Worm (Caenorhabditis elegans) whole organism, young adult: ENCODE results near the gene Y17D7B.10.

Experiments used
- B0261.1 ChIP-seq: sonication (generic microtip); optimal IDR thresholded peaks from 2 replicates; lab custom pipeline; 2016; ENCODE audit warnings: mild to moderate bottlenecking, missing genetic modification characterization, moderate library complexity, missing compliant biosample characterization
- T26A5.8 ChIP-seq: sonication (generic microtip); optimal IDR thresholded peaks from 2 replicates; lab custom pipeline; 2016; ENCODE audit warnings: missing genetic modification characterization, missing compliant biosample characterization
- Y79H2A.3 ChIP-seq: fragments of 200-800 bp; sonication (Bioruptor generic); conservative IDR thresholded peaks from 2 replicates; pipeline ENCODE4 v1.3.6; 2022; ENCODE audit warnings: missing genetic modification reagents, missing genetic modification characterization, missing compliant biosample characterization
- aptf-2 ChIP-seq: fragments of 200-800 bp; sonication (Bioruptor generic); conservative IDR thresholded peaks from 2 replicates; pipeline ENCODE4 v1.3.6; 2022; ENCODE audit warnings: missing genetic modification reagents, missing genetic modification characterization, missing compliant biosample characterization
- attf-3 ChIP-seq: fragments of 200-800 bp; sonication (Bioruptor generic); conservative IDR thresholded peaks from 2 replicates; pipeline ENCODE4 v1.3.6; 2022; ENCODE audit warnings: missing genetic modification reagents, missing genetic modification characterization, missing compliant biosample characterization
- ceh-27 ChIP-seq: fragments of 200-800 bp; sonication (Bioruptor generic); optimal IDR thresholded peaks from 2 replicates; lab custom pipeline; 2018; ENCODE audit warnings: mild to moderate bottlenecking, missing genetic modification characterization, moderate library complexity, missing compliant biosample characterization
- ceh-58 ChIP-seq: fragments of 200-800 bp; sonication (Bioruptor generic); IDR thresholded peaks from 2 replicates; pipeline ENCODE4 v1.3.6; 2022; ENCODE audit warnings: missing genetic modification characterization, missing compliant biosample characterization
- dpff-1 ChIP-seq: sonication (generic microtip); optimal IDR thresholded peaks from 2 replicates; lab custom pipeline; 2017; ENCODE audit warnings: mild to moderate bottlenecking, missing genetic modification characterization, missing compliant biosample characterization
- egrh-3 ChIP-seq: fragments of 200-800 bp; sonication (Bioruptor generic); IDR thresholded peaks from 2 replicates; pipeline ENCODE4 v1.3.6; 2022; ENCODE audit warnings: missing genetic modification reagents, missing genetic modification characterization, missing compliant biosample characterization
- ekl-4 ChIP-seq: fragments of 200-800 bp; sonication (Bioruptor generic); IDR thresholded peaks from 2 replicates; pipeline ENCODE4 v1.3.6; 2022; ENCODE audit warnings: missing genetic modification reagents, missing genetic modification characterization, missing compliant biosample characterization
- gei-17 ChIP-seq: fragments of 200-800 bp; sonication (Bioruptor generic); optimal IDR thresholded peaks from 2 replicates; lab custom pipeline; 2018; ENCODE audit warnings: mild to moderate bottlenecking, missing genetic modification characterization, missing compliant biosample characterization
- lin-40 ChIP-seq: sonication (generic microtip); optimal IDR thresholded peaks from 2 replicates; lab custom pipeline; 2016; ENCODE audit warnings: missing genetic modification characterization, mild to moderate bottlenecking, missing compliant biosample characterization, missing genotype, missing genetic modification reagents
- madf-6 ChIP-seq: fragments of 200-800 bp; sonication (Bioruptor generic); IDR thresholded peaks from 2 replicates; pipeline ENCODE4 v1.3.6; 2022; ENCODE audit warnings: missing genetic modification reagents, missing genetic modification characterization, missing compliant biosample characterization
- mcd-1 ChIP-seq: fragments of 200-800 bp; sonication (Bioruptor generic); IDR thresholded peaks from 2 replicates; pipeline ENCODE4 v1.3.6; 2022; ENCODE audit warnings: missing genetic modification reagents, missing genetic modification characterization, missing compliant biosample characterization
- nfyb-1 ChIP-seq: fragments of 200-800 bp; sonication (Bioruptor generic); IDR thresholded peaks from 2 replicates; pipeline ENCODE4 v1.3.6; 2022; ENCODE audit warnings: missing genetic modification reagents, missing genetic modification characterization, missing compliant biosample characterization
- nhr-27 ChIP-seq: fragments of 200-800 bp; sonication (Bioruptor generic); optimal IDR thresholded peaks from 2 replicates; lab custom pipeline; 2018; ENCODE audit warnings: mild to moderate bottlenecking, missing genetic modification characterization, moderate library complexity, missing compliant biosample characterization
- nhr-80 ChIP-seq: sonication (generic microtip); optimal IDR thresholded peaks from 2 replicates; lab custom pipeline; 2016; ENCODE audit warnings: missing genetic modification characterization, missing compliant biosample characterization
- snpc-1.3 ChIP-seq: sonication (generic microtip); optimal IDR thresholded peaks from 2 replicates; lab custom pipeline; 2017; ENCODE audit warnings: missing genetic modification characterization, mild to moderate bottlenecking, missing compliant biosample characterization, antibody characterized with exemption, moderate library complexity, missing genotype, missing genetic modification reagents; ENCODE audit not compliant: insufficient read depth
- unc-62 ChIP-seq: fragments of 150-350 bp; optimal IDR thresholded peaks from 2 replicates; lab custom pipeline; 2014; ENCODE audit warnings: missing biosample characterization, missing genetic modification reagents, missing genetic modification characterization
- ztf-28 ChIP-seq: fragments of 200-800 bp; sonication (Bioruptor generic); IDR thresholded peaks from 2 replicates; pipeline ENCODE4 v1.3.6; 2022; ENCODE audit warnings: missing genetic modification reagents, missing genetic modification characterization, missing compliant biosample characterization
- ztf-3 ChIP-seq: fragments of 200-800 bp; sonication (Bioruptor generic); optimal IDR thresholded peaks from 2 replicates; lab custom pipeline; 2018; ENCODE audit warnings: mild to moderate bottlenecking, missing genetic modification characterization, missing compliant biosample characterization

Gene Y17D7B.10

ce11 chrV:18821569-18821968 lies 38.1 kb downstream of the Y17D7B.10 start (continued):
- TF ChIP-seq aptf-2 (no peak), madf-6 (GFP tag; lab: Robert Waterston, UW) (no peak), attf-3 (GFP tag; lab: Robert Waterston, UW) (no peak), egrh-3 (no peak), nhr-80 (tag; lab: Kevin White, UChicago) (no peak)

ce11 chrV:18826445-18826844 lies 42.9 kb downstream of the Y17D7B.10 start:
- TF ChIP-seq ekl-4 (GFP tag; lab: Robert Waterston, UW) (no peak), nhr-27 (no peak), nfyb-1 (GFP tag; lab: Robert Waterston, UW) (no peak), dpff-1 (no peak), nhr-80 (tag; lab: Kevin White, UChicago) (peak; percentile 5)

ce11 chrV:18827374-18827773 lies 43.9 kb downstream of the Y17D7B.10 start:
- TF ChIP-seq ztf-3 (GFP tag; lab: Kevin White, UChicago) (no peak), ceh-27 (no peak), T26A5.8 (tag; lab: Kevin White, UChicago) (no peak), lin-40 (tag; lab: Kevin White, UChicago) (no peak), unc-62 (no peak), aptf-2 (no peak), gei-17 (no peak), mcd-1 (GFP tag; lab: Robert Waterston, UW) (no peak), snpc-1.3 (tag; lab: Kevin White, UChicago) (no peak), ztf-28 (GFP tag; lab: Robert Waterston, UW) (no peak), ceh-58 (GFP tag; lab: Robert Waterston, UW) (no peak), B0261.1 (tag; lab: Kevin White, UChicago) (no peak), Y79H2A.3 (no peak)
